Fruit fly (Drosophila melanogaster): ENCODE data around the gene Mlp84B.
A peak's percentile ranks its signal among the peaks of the same experiment; 100 is the strongest.

The Mlp84B gene

DNA sequence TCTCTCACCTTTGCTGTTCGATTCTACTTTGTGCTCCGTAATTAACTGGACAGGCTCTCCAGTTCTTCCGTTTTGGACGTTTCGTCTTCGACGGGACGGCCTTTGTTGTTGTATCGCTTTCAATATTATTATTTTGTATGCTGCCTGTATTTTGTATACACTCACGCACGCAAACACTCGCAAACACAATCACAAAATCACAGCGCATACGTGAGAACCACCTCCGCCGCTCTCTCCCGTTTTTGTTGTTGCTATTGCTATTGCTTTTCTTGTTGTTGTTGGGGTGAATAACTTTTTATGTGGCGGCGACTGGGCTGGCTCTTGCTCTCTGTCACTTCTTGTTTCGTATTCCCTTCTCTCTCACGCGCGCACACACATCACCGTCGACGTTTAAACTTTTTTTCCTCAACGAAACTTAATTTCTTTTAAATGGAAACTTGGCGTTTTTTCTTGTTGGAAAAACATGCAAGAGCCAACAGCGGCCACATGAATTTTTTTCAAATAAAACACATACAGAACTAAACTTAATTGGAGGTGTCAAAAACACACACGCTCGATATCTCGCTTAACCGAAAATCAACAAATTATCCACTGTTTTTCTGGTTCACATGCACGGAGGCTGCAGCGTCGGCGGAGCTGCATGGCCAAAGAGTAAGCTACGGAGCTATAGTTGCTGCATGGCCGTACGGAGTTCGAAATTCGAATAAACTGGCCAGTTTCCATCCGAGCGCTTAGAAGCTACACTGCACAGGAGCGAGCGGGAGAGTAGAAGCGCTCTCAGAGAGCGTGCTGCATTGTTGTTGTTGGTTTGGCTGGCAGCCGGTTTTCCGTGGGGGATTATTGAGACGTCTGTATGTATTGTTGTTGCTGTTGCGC, 9.6 kb downstream of the Mlp84B start:
- peak; percentile 58 for TF ChIP-seq noc (tag; optimal IDR thresholded peaks at IDR 0.05)

DNA sequence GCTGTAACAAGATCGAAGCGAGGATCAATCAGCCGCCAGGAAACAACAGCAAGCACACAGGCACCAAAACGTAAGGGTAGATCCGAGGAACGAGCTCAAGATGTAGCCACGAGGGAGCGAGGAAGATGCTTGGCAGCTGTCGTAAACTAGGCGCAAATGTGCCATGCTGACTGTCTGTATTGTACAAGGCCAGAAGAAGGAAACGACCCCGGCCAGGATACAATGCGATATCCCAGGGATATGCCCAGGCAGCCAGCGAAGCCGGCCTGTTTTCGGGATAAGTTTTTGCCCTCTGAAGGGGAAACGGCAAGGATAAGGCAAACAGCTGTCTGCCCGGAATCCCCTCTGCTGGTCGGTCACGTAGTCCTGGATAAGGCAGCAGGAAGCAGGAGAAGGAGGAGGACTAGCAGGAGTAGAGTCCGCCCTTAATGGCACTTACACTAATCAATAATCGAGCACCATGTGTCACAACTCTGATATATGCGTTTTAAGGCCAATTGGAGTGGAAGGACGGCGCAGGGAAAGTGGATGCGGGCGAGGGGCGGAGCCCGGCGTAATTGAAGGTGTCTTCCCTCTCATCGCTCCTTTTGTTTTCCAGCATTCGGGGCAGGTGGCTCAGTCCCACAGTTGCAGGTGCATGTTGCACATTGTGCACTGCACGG, 11.9 kb downstream of the Mlp84B start:
- TF ChIP-seq noc (tag; optimal IDR thresholded peaks at IDR 0.05) = no peak

- TF ChIP-seq noc (tag; optimal IDR thresholded peaks at IDR 0.05) = no peak
Observed at dm6 chr3R:7104308-7104707, 13.2 kb downstream of the Mlp84B start.

DNA sequence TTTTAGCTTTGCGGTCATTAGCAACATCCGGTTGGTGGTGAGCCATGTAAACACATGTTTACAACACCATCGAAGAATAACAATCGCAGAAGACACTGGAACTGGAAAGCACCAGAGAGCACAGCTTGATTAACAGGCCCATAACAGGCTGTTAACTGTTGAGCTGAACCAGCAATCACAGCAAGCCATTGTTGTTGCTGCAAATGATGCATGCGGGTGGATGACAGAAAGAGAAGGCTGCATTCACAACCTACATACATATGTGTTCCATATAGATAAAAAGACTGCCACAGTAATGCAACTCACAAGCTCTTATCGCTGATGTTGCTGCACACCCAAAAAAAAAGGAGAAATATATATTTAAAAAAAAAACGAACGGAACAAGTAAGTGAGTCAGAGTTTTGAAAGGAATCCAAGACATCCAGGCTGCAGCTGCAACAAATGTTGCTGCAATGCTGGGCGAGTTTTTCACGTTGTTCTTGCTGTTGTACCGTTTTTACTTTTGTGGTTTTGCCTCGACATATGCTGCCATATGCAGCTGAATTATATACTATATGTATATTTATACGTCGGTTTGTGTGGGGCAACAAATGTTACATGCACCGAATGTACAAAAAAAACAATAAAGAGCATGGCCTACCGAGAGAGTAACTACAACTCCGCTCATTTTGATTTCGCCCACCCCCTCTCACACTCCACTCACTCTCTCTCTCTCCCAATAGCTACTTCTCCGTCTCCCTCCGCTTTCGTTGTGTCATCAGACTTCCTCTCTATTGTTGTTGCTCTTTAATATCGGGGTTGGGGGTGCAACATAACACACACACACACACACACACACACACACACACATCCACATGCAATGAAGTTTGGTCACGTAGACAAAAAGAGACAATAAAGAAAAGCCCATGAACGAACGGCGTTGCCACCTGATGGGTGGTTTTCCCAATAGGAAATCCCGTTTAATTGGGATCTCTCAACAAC, 14.4 kb downstream of the Mlp84B start:
- TF ChIP-seq noc (tag; optimal IDR thresholded peaks at IDR 0.05) = no peak

dm6 chr3R:7094368-7094767, 23.2 kb downstream of the Mlp84B start:
- TF ChIP-seq noc (tag; optimal IDR thresholded peaks at IDR 0.05) = no peak

DNA sequence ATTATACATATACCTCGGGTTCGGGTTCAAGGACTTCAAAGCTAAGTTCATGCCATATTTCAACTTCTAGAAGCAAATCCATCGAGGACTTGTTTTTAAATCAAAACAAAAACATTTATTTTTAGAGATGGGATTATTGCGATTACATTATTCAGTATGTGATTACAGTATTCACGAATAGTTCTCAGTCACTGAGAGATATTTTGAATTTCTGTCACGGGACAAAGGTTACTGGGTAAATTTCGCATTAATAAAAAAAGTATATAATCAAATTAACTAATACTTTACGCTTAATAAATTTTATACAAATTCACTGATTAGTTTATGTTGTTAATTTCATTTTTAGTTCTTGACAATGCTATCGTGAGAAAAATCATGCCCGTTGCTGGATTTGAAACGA, 23.9 kb downstream of the Mlp84B start:
- TF ChIP-seq noc (tag; optimal IDR thresholded peaks at IDR 0.05) = no peak

dm6 chr3R:7091904-7092303, 25.6 kb downstream of the Mlp84B start:
- TF ChIP-seq noc (tag; optimal IDR thresholded peaks at IDR 0.05) = no peak

dm6 chr3R:7090337-7090830, 27.1 kb downstream of the Mlp84B start:
- no peak for TF ChIP-seq noc (tag; optimal IDR thresholded peaks at IDR 0.05)

DNA sequence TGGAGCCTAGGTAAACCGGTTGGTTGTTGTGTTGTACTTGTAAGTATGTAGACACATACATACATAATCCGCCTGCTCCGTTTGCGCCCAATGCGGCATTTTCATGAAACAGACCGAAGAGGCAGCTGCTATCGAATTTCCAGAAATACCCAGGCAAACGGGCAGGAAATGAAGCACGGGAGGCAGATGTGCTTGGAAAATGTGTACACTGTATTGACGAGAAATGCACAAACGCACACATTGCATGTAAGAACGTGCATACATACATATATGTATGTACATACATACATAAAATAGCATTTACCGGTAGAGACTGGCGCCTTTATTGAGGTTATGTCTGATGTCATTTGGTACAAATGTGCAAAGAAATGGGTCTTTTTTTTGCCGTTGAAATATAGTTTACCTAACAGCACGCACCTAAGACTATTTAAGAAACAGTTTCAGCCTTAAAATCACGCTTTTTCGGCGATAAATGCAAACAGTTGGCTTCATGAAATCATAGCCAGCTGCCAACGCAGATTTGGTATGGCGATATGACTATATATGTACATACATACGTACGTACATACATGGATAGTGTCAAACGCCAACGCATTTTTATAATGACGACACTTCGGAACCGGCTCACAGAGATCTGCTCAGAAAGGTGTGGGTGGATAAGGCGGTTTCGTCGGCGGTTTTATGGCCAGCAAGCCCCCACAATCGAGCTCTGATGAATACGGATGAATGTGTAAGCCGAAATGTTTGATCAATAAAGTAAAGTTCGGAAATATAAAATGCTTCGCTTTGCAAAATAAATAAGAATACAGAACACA, 27.8 kb downstream of the Mlp84B start:
- TF ChIP-seq noc (tag; optimal IDR thresholded peaks at IDR 0.05) = peak; percentile 18

- TF ChIP-seq noc (tag; optimal IDR thresholded peaks at IDR 0.05) = no peak
Observed at dm6 chr3R:7088837-7089361, 28.6 kb downstream of the Mlp84B start.

DNA sequence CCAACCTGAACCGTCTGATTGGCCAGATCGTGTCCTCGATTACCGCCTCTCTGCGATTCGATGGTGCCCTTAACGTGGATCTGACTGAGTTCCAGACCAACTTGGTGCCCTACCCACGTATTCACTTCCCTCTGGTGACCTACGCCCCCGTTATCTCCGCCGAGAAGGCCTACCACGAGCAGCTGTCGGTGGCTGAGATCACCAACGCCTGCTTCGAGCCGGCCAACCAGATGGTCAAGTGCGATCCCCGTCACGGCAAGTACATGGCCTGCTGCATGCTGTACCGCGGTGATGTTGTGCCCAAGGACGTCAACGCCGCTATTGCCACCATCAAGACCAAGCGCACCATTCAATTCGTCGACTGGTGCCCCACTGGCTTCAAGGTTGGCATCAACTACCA, 29.6 kb downstream of the Mlp84B start:
- no peak for TF ChIP-seq noc (tag; optimal IDR thresholded peaks at IDR 0.05)

dm6 chr3R:7087201-7087505, 30.4 kb downstream of the Mlp84B start:
- TF ChIP-seq noc (tag; optimal IDR thresholded peaks at IDR 0.05) = no peak

DNA sequence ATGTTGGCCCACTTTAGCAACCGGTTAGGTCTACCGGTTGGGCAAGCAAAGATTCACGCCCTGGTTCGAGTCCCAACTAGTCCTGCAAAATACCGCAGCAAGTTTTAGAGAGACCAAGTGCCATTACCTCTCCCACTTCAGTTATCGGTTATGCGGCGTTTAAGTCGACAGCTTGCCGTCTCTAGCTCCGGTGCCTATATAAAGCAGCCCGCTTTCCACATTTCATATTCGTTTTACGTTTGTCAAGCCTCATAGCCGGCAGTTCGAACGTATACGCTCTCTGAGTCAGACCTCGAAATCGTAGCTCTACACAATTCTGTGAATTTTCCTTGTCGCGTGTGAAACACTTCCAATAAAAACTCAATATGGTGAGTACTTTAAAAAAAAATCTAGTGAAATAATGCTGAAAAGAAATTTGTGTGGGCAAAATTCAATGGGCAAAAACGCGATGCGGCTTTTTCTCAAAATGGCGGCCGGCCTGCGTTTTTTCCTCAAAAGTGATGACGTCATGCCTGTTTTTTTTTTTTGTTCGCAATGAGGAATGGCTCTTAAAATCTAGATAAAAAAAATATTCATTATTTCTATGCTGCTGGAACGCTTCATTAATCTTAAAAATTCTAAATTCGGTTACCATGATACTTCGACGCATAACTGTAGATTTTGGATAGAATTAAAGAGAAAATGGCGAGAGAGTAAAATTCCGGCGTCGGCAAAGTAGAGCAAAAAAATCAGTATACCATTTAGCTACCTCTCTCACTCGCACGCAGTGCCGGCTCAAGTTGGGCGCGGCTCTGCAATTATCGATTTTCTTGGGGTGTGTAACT, 30.9 kb downstream of the Mlp84B start, which contains the start of gene alphaTub84B:
Gene alphaTub84B (plus strand): TSS at position 223 of the 824 bp plus-strand sequence.
- TF ChIP-seq noc (tag; optimal IDR thresholded peaks at IDR 0.05) = peak; percentile 66

- TF ChIP-seq noc (tag; optimal IDR thresholded peaks at IDR 0.05) = no peak
Observed at dm6 chr3R:7085983-7086376, 31.6 kb downstream of the Mlp84B start, which contains the start of gene Tailor. Gene Tailor (minus strand): TSS chr3R:7086083.
